Fruit fly (Drosophila melanogaster) whole organism, embryonic: ENCODE results near the gene CG3347.

Source experiments
- Adf1 ChIP-seq: fragments of 200-800 bp; sonication (Bioruptor generic); IDR thresholded peaks from 2 replicates; pipeline ENCODE4 v1.3.6; 2022; ENCODE audit warnings: missing biosample characterization, missing genetic modification characterization
- Aef1 ChIP-seq: fragments of 200-800 bp; sonication (Bioruptor generic); IDR thresholded peaks from 3 replicates; pipeline ENCODE4 v1.3.6; 2022; ENCODE audit warnings: missing biosample characterization, missing genetic modification characterization
- Asciz ChIP-seq: fragments of 200-800 bp; sonication (Bioruptor generic); optimal IDR thresholded peaks from 2 replicates; lab custom pipeline; 2017; ENCODE audit warnings: missing biosample characterization, mild to moderate bottlenecking, missing genetic modification characterization, missing genetic modification reagents
- B-H2 ChIP-seq: fragments of 200-800 bp; sonication (Bioruptor generic); optimal IDR thresholded peaks from 2 replicates; lab custom pipeline; 2018; ENCODE audit warnings: missing biosample characterization, mild to moderate bottlenecking, missing genetic modification characterization
- BEAF-32 ChIP-seq: fragments of 200-800 bp; sonication (Bioruptor generic); optimal IDR thresholded peaks from 3 replicates; lab custom pipeline; 2017; ENCODE audit warnings: missing biosample characterization, missing genetic modification characterization, mild to moderate bottlenecking, moderate library complexity, missing genetic modification reagents
- Bdp1 ChIP-seq: fragments of 200-800 bp; sonication (Bioruptor generic); optimal IDR thresholded peaks from 3 replicates; lab custom pipeline; 2016; ENCODE audit warnings: missing biosample characterization, missing genetic modification characterization
- CG10462 ChIP-seq: fragments of 200-800 bp; sonication (Bioruptor generic); optimal IDR thresholded peaks from 2 replicates; lab custom pipeline; 2016; ENCODE audit warnings: missing biosample characterization, missing genetic modification characterization
- CG10565 ChIP-seq: fragments of 200-800 bp; sonication (Bioruptor generic); optimal IDR thresholded peaks from 3 replicates; lab custom pipeline; 2016; ENCODE audit warnings: missing biosample characterization, mild to moderate bottlenecking, missing genetic modification characterization
- CG11085 ChIP-seq: fragments of 200-800 bp; sonication (Bioruptor generic); IDR thresholded peaks from 2 replicates; pipeline ENCODE4 v1.3.6; 2022; ENCODE audit warnings: missing biosample characterization, missing genetic modification characterization
- CG11695 ChIP-seq: fragments of 200-800 bp; sonication (Bioruptor generic); IDR thresholded peaks from 3 replicates; pipeline ENCODE4 v1.3.6; 2022; ENCODE audit warnings: missing biosample characterization, missing genetic modification characterization
- CG1233 ChIP-seq: fragments of 200-800 bp; sonication (Bioruptor generic); optimal IDR thresholded peaks from 4 replicates; lab custom pipeline; 2018; ENCODE audit warnings: missing biosample characterization, mild to moderate bottlenecking, missing genetic modification characterization
- CG12769 ChIP-seq: fragments of 200-800 bp; sonication (Bioruptor generic); optimal IDR thresholded peaks from 2 replicates; lab custom pipeline; 2019; ENCODE audit warnings: missing biosample characterization, mild to moderate bottlenecking, missing genetic modification characterization, moderate library complexity
- CG14965 ChIP-seq: fragments of 200-800 bp; sonication (Bioruptor generic); optimal IDR thresholded peaks from 2 replicates; lab custom pipeline; 2016; ENCODE audit warnings: missing biosample characterization, missing genetic modification characterization, borderline replicate concordance
- CG1602 ChIP-seq: fragments of 200-800 bp; sonication (Bioruptor generic); optimal IDR thresholded peaks from 3 replicates; lab custom pipeline; 2016; ENCODE audit warnings: missing biosample characterization, missing genetic modification characterization
- CG17385 ChIP-seq: fragments of 200-800 bp; sonication (Bioruptor generic); optimal IDR thresholded peaks from 3 replicates; lab custom pipeline; 2018; ENCODE audit warnings: missing biosample characterization, mild to moderate bottlenecking, missing genetic modification characterization
- CG2678 ChIP-seq: fragments of 200-800 bp; sonication (Bioruptor generic); optimal IDR thresholded peaks from 3 replicates; lab custom pipeline; 2019; ENCODE audit warnings: missing biosample characterization, mild to moderate bottlenecking, missing genetic modification characterization, moderate library complexity
- CG3281 ChIP-seq: fragments of 200-800 bp; sonication (Bioruptor generic); optimal IDR thresholded peaks from 3 replicates; lab custom pipeline; 2017; ENCODE audit warnings: missing biosample characterization, mild to moderate bottlenecking, missing genetic modification characterization
- CG33557 ChIP-seq: fragments of 200-800 bp; sonication (Bioruptor generic); optimal IDR thresholded peaks from 2 replicates; lab custom pipeline; 2019; ENCODE audit warnings: missing biosample characterization, mild to moderate bottlenecking, missing genetic modification characterization, moderate library complexity
- CG42726 ChIP-seq: fragments of 200-800 bp; sonication (Bioruptor generic); IDR thresholded peaks from 2 replicates; pipeline ENCODE4 v1.3.6; 2022; ENCODE audit warnings: missing biosample characterization, missing genetic modification characterization; ENCODE audit not compliant: partially characterized antibody
- CG4404 ChIP-seq: fragments of 200-800 bp; sonication (Bioruptor generic); IDR thresholded peaks from 2 replicates; pipeline ENCODE4 v1.3.6; 2022; ENCODE audit warnings: missing biosample characterization, missing genetic modification characterization
- CG6272 ChIP-seq: fragments of 200-800 bp; sonication (Bioruptor generic); IDR thresholded peaks from 2 replicates; pipeline ENCODE4 v1.3.6; 2022; ENCODE audit warnings: missing biosample characterization, missing genetic modification characterization
- D ChIP-seq, 2 experiments: fragments of 200-800 bp in 1 of 2; fragments of >200 bp in 1 of 2; sonication (Bioruptor generic) in 1 of 2; optimal IDR thresholded peaks; 2 replicates in 1 of 2; 3 replicates in 1 of 2; lab custom pipeline; 2017; ENCODE audit warnings: mild to moderate bottlenecking in 1 of 2, missing biosample characterization in 1 of 2, missing genetic modification characterization in 1 of 2, missing genetic modification reagents in 1 of 2
- Dek ChIP-seq: fragments of 200-800 bp; sonication (Bioruptor generic); optimal IDR thresholded peaks from 3 replicates; lab custom pipeline; 2019; ENCODE audit warnings: missing biosample characterization, mild to moderate bottlenecking, missing genetic modification characterization, moderate library complexity
- Doc2 ChIP-seq: fragments of 200-800 bp; sonication (Bioruptor generic); IDR thresholded peaks from 2 replicates; pipeline ENCODE4 v1.3.6; 2022; ENCODE audit warnings: missing biosample characterization, missing genetic modification characterization
- Ets65A ChIP-seq: fragments of 200-800 bp; sonication (Bioruptor generic); peaks from one replicate; lab custom pipeline; 2016; ENCODE audit warnings: missing biosample characterization, missing genetic modification characterization
- Ets97D ChIP-seq: fragments of 200-800 bp; sonication (Bioruptor generic); optimal IDR thresholded peaks from 3 replicates; lab custom pipeline; 2016; ENCODE audit warnings: missing biosample characterization, missing genetic modification characterization
- Fer3 ChIP-seq: fragments of 200-800 bp; sonication (Bioruptor generic); optimal IDR thresholded peaks from 2 replicates; lab custom pipeline; 2018; ENCODE audit warnings: missing biosample characterization, mild to moderate bottlenecking, missing genetic modification characterization, moderate library complexity
- Ptx1 ChIP-seq: fragments of 200-800 bp; sonication (Bioruptor generic); IDR thresholded peaks from 2 replicates; pipeline ENCODE4 v1.3.6; 2022; ENCODE audit warnings: missing biosample characterization, missing genetic modification characterization
- Scr ChIP-seq: fragments of 200-800 bp; sonication (Bioruptor generic); IDR thresholded peaks from 2 replicates; pipeline ENCODE4 v1.3.6; 2022; ENCODE audit warnings: missing biosample characterization, missing genetic modification characterization; ENCODE audit not compliant: partially characterized antibody
- al ChIP-seq: fragments of 200-800 bp; sonication (Bioruptor generic); IDR thresholded peaks from 2 replicates; pipeline ENCODE4 v1.3.6; 2022; ENCODE audit warnings: missing biosample characterization, missing genetic modification characterization
- aop ChIP-seq: fragments of 200-800 bp; sonication (Bioruptor generic); IDR thresholded peaks from 2 replicates; pipeline ENCODE4 v1.3.6; 2022; ENCODE audit warnings: missing biosample characterization, missing genetic modification characterization
- dati ChIP-seq: fragments of 200-800 bp; sonication (Bioruptor generic); IDR thresholded peaks from 2 replicates; pipeline ENCODE4 v1.3.6; 2022; ENCODE audit warnings: missing biosample characterization, missing genetic modification characterization
- en ChIP-seq: fragments of 200-800 bp; sonication (Bioruptor generic); optimal IDR thresholded peaks from 2 replicates; lab custom pipeline; 2016; ENCODE audit warnings: missing biosample characterization, missing genetic modification characterization
- h ChIP-seq: fragments of >200 bp; optimal IDR thresholded peaks from 2 replicates; lab custom pipeline; 2017
- insv ChIP-seq, 2 experiments: fragments of 200-800 bp; sonication (Bioruptor generic); optimal IDR thresholded peaks; 3 replicates each; lab custom pipeline; 2016 to 2018; ENCODE audit warnings: missing biosample characterization in 2 of 2, missing genetic modification characterization in 2 of 2
- inv ChIP-seq: fragments of 200-800 bp; sonication (Bioruptor generic); IDR thresholded peaks from 2 replicates; pipeline ENCODE4 v1.3.6; 2022; ENCODE audit warnings: missing biosample characterization, missing genetic modification characterization; ENCODE audit not compliant: partially characterized antibody
- mam ChIP-seq: fragments of 200-800 bp; sonication (Bioruptor generic); optimal IDR thresholded peaks from 3 replicates; lab custom pipeline; 2016; ENCODE audit warnings: missing biosample characterization, missing genetic modification characterization
- phol ChIP-seq: fragments of 200-800 bp; sonication (Bioruptor generic); optimal IDR thresholded peaks from 3 replicates; lab custom pipeline; 2018; ENCODE audit warnings: missing biosample characterization, mild to moderate bottlenecking, missing genetic modification characterization, moderate library complexity
- sens-2 ChIP-seq: fragments of 200-800 bp; sonication (Bioruptor generic); IDR thresholded peaks from 2 replicates; pipeline ENCODE4 v1.3.6; 2022; ENCODE audit warnings: missing biosample characterization, missing genetic modification characterization
- seq ChIP-seq: fragments of 200-800 bp; sonication (Bioruptor generic); IDR thresholded peaks from 2 replicates; pipeline ENCODE4 v1.3.6; 2022; ENCODE audit warnings: missing biosample characterization, missing genetic modification characterization
- sima ChIP-seq: fragments of 200-800 bp; sonication (Bioruptor generic); optimal IDR thresholded peaks from 2 replicates; lab custom pipeline; 2016; ENCODE audit warnings: missing biosample characterization, missing genetic modification characterization
- slou ChIP-seq: fragments of 200-800 bp; sonication (Bioruptor generic); optimal IDR thresholded peaks from 3 replicates; lab custom pipeline; 2016; ENCODE audit warnings: missing biosample characterization, missing genetic modification characterization
- sqz ChIP-seq: fragments of 200-800 bp; sonication (Bioruptor generic); optimal IDR thresholded peaks from 3 replicates; lab custom pipeline; 2018; ENCODE audit warnings: missing biosample characterization, mild to moderate bottlenecking, missing genetic modification characterization
- stc ChIP-seq: fragments of 200-800 bp; sonication (Bioruptor generic); IDR thresholded peaks from 2 replicates; pipeline ENCODE4 v1.3.6; 2022; ENCODE audit warnings: missing biosample characterization, missing genetic modification characterization
- tap ChIP-seq: fragments of 200-800 bp; optimal IDR thresholded peaks from 3 replicates; lab custom pipeline; 2019; ENCODE audit warnings: missing biosample characterization, mild to moderate bottlenecking, missing genetic modification characterization, moderate library complexity
- tll ChIP-seq, 2 experiments: fragments of 200-800 bp in 1 of 2; fragments of >200 bp in 1 of 2; sonication (Bioruptor generic) in 1 of 2; optimal IDR thresholded peaks; 2 replicates each; lab custom pipeline; 2017 to 2019; ENCODE audit warnings: missing biosample characterization in 2 of 2, missing genetic modification characterization in 2 of 2, mild to moderate bottlenecking in 1 of 2, moderate library complexity in 1 of 2
- twi ChIP-seq: fragments of 200-800 bp; optimal IDR thresholded peaks from 2 replicates; lab custom pipeline; 2019; ENCODE audit warnings: missing biosample characterization, mild to moderate bottlenecking, missing genetic modification characterization, moderate library complexity
- unpg ChIP-seq: fragments of 200-800 bp; sonication (Bioruptor generic); optimal IDR thresholded peaks from 3 replicates; lab custom pipeline; 2018; ENCODE audit warnings: missing biosample characterization, mild to moderate bottlenecking, missing genetic modification characterization, moderate library complexity

Gene CG3347

dm6 chr2L:3302958-3303842 lies 34.0 kb downstream of the CG3347 start, which contains the start of gene CG9663 (continued):
- TF ChIP-seq Ets97D (GFP tag; lab: Kevin White, UChicago) (peak; percentile 53), CG11695 (GFP tag; lab: Robert Waterston, UW) (0 out of 3 replicates have a peak, but pooled peaks have one; percentile 9), phol (tag; lab: Kevin White, UChicago) (peak; percentile 7), tap (tag; lab: Kevin White, UChicago) (no peak), insv (GFP tag; optimal IDR thresholded peaks at IDR 0.05; lab: Kevin White, UChicago) (peak in 1 of 2 experiments; percentile 62), CG11085 (GFP tag; lab: Robert Waterston, UW) (no peak), seq (peak; percentile 88; the same call in 1 of the 2 replicates), CG4404 (peak; percentile 27; the same call in 1 of the 2 replicates), Fer3 (tag; lab: Kevin White, UChicago) (no peak), CG14965 (no peak), Ptx1 (GFP tag; lab: Robert Waterston, UW) (peak; percentile 28), twi (tag; lab: Kevin White, UChicago) (peak; percentile 6), CG10462 (GFP tag; lab: Kevin White, UChicago) (no peak), CG1602 (GFP tag; lab: Kevin White, UChicago) (no peak), CG1233 (no peak), dati (GFP tag; lab: Robert Waterston, UW) (no peak), aop (GFP tag; lab: Robert Waterston, UW) (no peak), sens-2 (no peak), Aef1 (GFP tag; lab: Robert Waterston, UW) (no peak), al (GFP tag; lab: Robert Waterston, UW) (no peak), CG42726 (GFP tag; lab: Robert Waterston, UW) (no peak), CG33557 (no peak), Dek (tag; lab: Kevin White, UChicago) (no peak), en (no peak), Adf1 (GFP tag; lab: Robert Waterston, UW) (no peak), BEAF-32 (peak; percentile 53), D (optimal IDR thresholded peaks at IDR 0.05; lab: Kevin White, UChicago) (peak; percentile 66), D (GFP tag; optimal IDR thresholded peaks at IDR 0.05; lab: Kevin White, UChicago) (peak; percentile 8), sima (no peak), inv (0 out of 2 replicates have a peak, but pooled peaks have one; percentile 26), CG12769 (tag; lab: Kevin White, UChicago) (peak; percentile 71), Ets65A (GFP tag; lab: Kevin White, UChicago) (no peak), unpg (GFP tag; lab: Kevin White, UChicago) (peak; percentile 36), CG2678 (tag; lab: Kevin White, UChicago) (peak; percentile 2), B-H2 (GFP tag; lab: Kevin White, UChicago) (no peak), Asciz (peak; percentile 20), CG3281 (no peak), Doc2 (no peak), slou (GFP tag; lab: Kevin White, UChicago) (no peak), tll (GFP tag; optimal IDR thresholded peaks at IDR 0.05; lab: Kevin White, UChicago) (no peak), Bdp1 (no peak), stc (no peak), Scr (0 out of 2 replicates have a peak, but pooled peaks have one; percentile 8), sqz (GFP tag; lab: Kevin White, UChicago) (peak; percentile 100), mam (no peak), CG6272 (GFP tag; lab: Robert Waterston, UW) (no peak), CG17385 (GFP tag; lab: Kevin White, UChicago) (peak; percentile 35), h (no peak), CG10565 (GFP tag; lab: Kevin White, UChicago) (no peak)
